Fruit fly (Drosophila melanogaster) whole organism, pupa: ENCODE data around the gene Send2.

Experiments
- Snoo ChIP-seq: fragments of 200-800 bp; sonication (Bioruptor generic); optimal IDR thresholded peaks from 3 replicates; lab custom pipeline; 2017; ENCODE audit warnings: missing biosample characterization, mild to moderate bottlenecking, missing genetic modification characterization, inconsistent platforms
- fd96Ca ChIP-seq: fragments of 200-800 bp; sonication (Bioruptor generic); IDR thresholded peaks from 3 replicates; pipeline ENCODE4 v1.3.6; 2022; ENCODE audit warnings: missing biosample characterization, missing genetic modification characterization

DNA sequence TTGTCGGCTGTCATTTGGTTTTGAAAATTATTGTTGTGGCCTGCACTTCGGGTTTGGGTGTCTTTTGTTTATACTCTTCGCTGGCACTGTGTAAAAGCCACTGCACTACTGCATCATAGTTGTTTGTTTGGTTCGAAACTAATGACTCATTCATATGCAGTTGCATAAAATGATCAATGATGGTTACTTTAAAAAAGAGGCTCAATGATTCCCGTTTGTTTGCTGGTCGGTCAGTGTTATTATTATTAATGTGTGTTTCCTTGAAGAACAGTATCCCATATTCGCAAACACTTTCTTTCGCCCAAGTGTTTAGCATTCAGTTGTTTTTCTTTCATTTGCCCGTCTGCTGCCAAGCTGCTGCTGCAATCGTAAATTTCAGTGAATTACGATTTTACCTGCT is 42.0 kb upstream of the Send2 start:
- TF ChIP-seq fd96Ca (GFP tag; lab: Robert Waterston, UW) (peak; percentile 55; the same call in 2 of the 3 replicates), Snoo (no peak)
